Fruit fly (Drosophila melanogaster) whole organism, prepupa: ENCODE results near the gene zetaCOP.
A peak's percentile ranks its signal among the peaks of the same experiment; 100 is the strongest.

Experiments
- Blimp-1 ChIP-seq: fragments of 200-800 bp; sonication (Bioruptor generic); optimal IDR thresholded peaks from 3 replicates; lab custom pipeline; 2017; ENCODE audit warnings: missing biosample characterization, missing genetic modification characterization, mild to moderate bottlenecking, moderate library complexity, missing genetic modification reagents
- CG10631 ChIP-seq: fragments of 200-800 bp; sonication (Bioruptor generic); optimal IDR thresholded peaks from 2 replicates; lab custom pipeline; 2016; ENCODE audit warnings: missing biosample characterization, missing genetic modification characterization
- CG11294 ChIP-seq: fragments of 200-800 bp; sonication (Bioruptor generic); IDR thresholded peaks from 2 replicates; pipeline ENCODE4 v1.3.6; 2022; ENCODE audit warnings: missing biosample characterization, missing genetic modification characterization
- CG11762 ChIP-seq: fragments of 200-800 bp; sonication (Bioruptor generic); optimal IDR thresholded peaks from 3 replicates; lab custom pipeline; 2016; ENCODE audit warnings: missing biosample characterization, missing genetic modification characterization; ENCODE audit not compliant: insufficient read depth
- CG11902 ChIP-seq: fragments of 200-800 bp; sonication (Bioruptor generic); optimal IDR thresholded peaks from 3 replicates; lab custom pipeline; 2016; ENCODE audit warnings: missing biosample characterization, missing genetic modification characterization
- CG15336 ChIP-seq: fragments of 200-800 bp; sonication (Bioruptor generic); IDR thresholded peaks from 2 replicates; pipeline ENCODE4 v1.3.6; 2022; ENCODE audit warnings: missing biosample characterization, missing genetic modification characterization
- CG1621 ChIP-seq: fragments of 200-800 bp; sonication (Bioruptor generic); optimal IDR thresholded peaks from 3 replicates; lab custom pipeline; 2018; ENCODE audit warnings: missing biosample characterization, mild to moderate bottlenecking, missing genetic modification characterization
- CG32006 ChIP-seq: fragments of 200-800 bp; sonication (Bioruptor generic); optimal IDR thresholded peaks from 3 replicates; lab custom pipeline; 2017; ENCODE audit warnings: missing biosample characterization, mild to moderate bottlenecking, missing genetic modification characterization
- CG34406 ChIP-seq: fragments of 200-800 bp; sonication (Bioruptor generic); optimal IDR thresholded peaks from 3 replicates; lab custom pipeline; 2016; ENCODE audit warnings: missing biosample characterization, missing genetic modification characterization
- CG3919 ChIP-seq: fragments of 200-800 bp; sonication (Bioruptor generic); optimal IDR thresholded peaks from 3 replicates; lab custom pipeline; 2016; ENCODE audit warnings: missing biosample characterization, missing genetic modification characterization
- CG6276 ChIP-seq: fragments of 200-800 bp; sonication (Bioruptor generic); optimal IDR thresholded peaks from 2 replicates; lab custom pipeline; 2017; ENCODE audit warnings: missing biosample characterization, mild to moderate bottlenecking, missing genetic modification characterization
- CG6792 ChIP-seq: fragments of 200-800 bp; sonication (Bioruptor generic); optimal IDR thresholded peaks from 3 replicates; lab custom pipeline; 2016; ENCODE audit warnings: missing biosample characterization, missing genetic modification characterization
- CG6808 ChIP-seq: fragments of 200-800 bp; sonication (Bioruptor generic); optimal IDR thresholded peaks from 3 replicates; lab custom pipeline; 2017; ENCODE audit warnings: missing biosample characterization, missing genetic modification characterization, mild to moderate bottlenecking, moderate library complexity, missing genetic modification reagents
- CG8119 ChIP-seq: fragments of 200-800 bp; sonication (Bioruptor generic); IDR thresholded peaks from 3 replicates; pipeline ENCODE4 v1.3.6; 2022; ENCODE audit warnings: missing biosample characterization, missing genetic modification characterization
- CG8319 ChIP-seq: fragments of 200-800 bp; sonication (Bioruptor generic); optimal IDR thresholded peaks from 3 replicates; lab custom pipeline; 2016; ENCODE audit warnings: missing biosample characterization, missing genetic modification characterization
- CG8632 ChIP-seq: fragments of 200-800 bp; sonication (Bioruptor generic); optimal IDR thresholded peaks from 3 replicates; lab custom pipeline; 2016; ENCODE audit warnings: missing biosample characterization, missing genetic modification characterization
- CG9139 ChIP-seq: fragments of 200-800 bp; sonication (Bioruptor generic); optimal IDR thresholded peaks from 3 replicates; lab custom pipeline; 2017; ENCODE audit warnings: missing biosample characterization, mild to moderate bottlenecking, missing genetic modification characterization
- Eip75B ChIP-seq: fragments of 200-800 bp; sonication (Bioruptor generic); optimal IDR thresholded peaks from 3 replicates; lab custom pipeline; 2016; ENCODE audit warnings: missing biosample characterization, missing genetic modification characterization
- Eip78C ChIP-seq: fragments of 200-800 bp; sonication (Bioruptor generic); peaks from one replicate; lab custom pipeline; 2016; ENCODE audit warnings: missing biosample characterization, missing genetic modification characterization
- Eip93F ChIP-seq: fragments of 200-800 bp; sonication (Bioruptor generic); optimal IDR thresholded peaks from 2 replicates; lab custom pipeline; 2016; ENCODE audit warnings: missing biosample characterization, mild to moderate bottlenecking, missing genetic modification characterization
- Ets21C ChIP-seq: fragments of 200-800 bp; sonication (Bioruptor generic); optimal IDR thresholded peaks from 3 replicates; lab custom pipeline; 2016; ENCODE audit warnings: missing biosample characterization, missing genetic modification characterization
- Ets96B ChIP-seq: fragments of 200-800 bp; optimal IDR thresholded peaks from 2 replicates; lab custom pipeline; 2019; ENCODE audit warnings: missing biosample characterization, mild to moderate bottlenecking, missing genetic modification characterization, moderate library complexity
- Gug ChIP-seq: fragments of 200-800 bp; sonication (Bioruptor generic); IDR thresholded peaks from 2 replicates; pipeline ENCODE4 v1.3.6; 2022; ENCODE audit warnings: missing biosample characterization, missing genetic modification characterization
- Hr4 ChIP-seq: fragments of 200-800 bp; sonication (Bioruptor generic); optimal IDR thresholded peaks from 3 replicates; lab custom pipeline; 2016; ENCODE audit warnings: missing biosample characterization, missing genetic modification characterization
- Lpt ChIP-seq: fragments of 200-800 bp; sonication (Bioruptor generic); optimal IDR thresholded peaks from 3 replicates; lab custom pipeline; 2016; ENCODE audit warnings: missing biosample characterization, missing genetic modification characterization
- Smox ChIP-seq: fragments of 200-800 bp; sonication (Bioruptor generic); optimal IDR thresholded peaks from 3 replicates; lab custom pipeline; 2016; ENCODE audit warnings: missing biosample characterization, missing genetic modification characterization
- Sox102F ChIP-seq: fragments of 200-800 bp; sonication (Bioruptor generic); optimal IDR thresholded peaks from 2 replicates; lab custom pipeline; 2016; ENCODE audit warnings: missing biosample characterization, mild to moderate bottlenecking, missing genetic modification characterization
- Sox14 ChIP-seq: fragments of 200-800 bp; sonication (Bioruptor generic); optimal IDR thresholded peaks from 3 replicates; lab custom pipeline; 2016; ENCODE audit warnings: missing biosample characterization, missing genetic modification characterization
- Sox15 ChIP-seq: fragments of 200-800 bp; sonication (Bioruptor generic); optimal IDR thresholded peaks from 3 replicates; lab custom pipeline; 2016; ENCODE audit warnings: missing biosample characterization, missing genetic modification characterization
- acj6 ChIP-seq: fragments of 200-800 bp; sonication (Bioruptor generic); optimal IDR thresholded peaks from 3 replicates; lab custom pipeline; 2016; ENCODE audit warnings: missing biosample characterization, missing genetic modification characterization
- cyc ChIP-seq: fragments of 200-800 bp; sonication (Bioruptor generic); optimal IDR thresholded peaks from 3 replicates; lab custom pipeline; 2016; ENCODE audit warnings: missing biosample characterization, missing genetic modification characterization
- dac ChIP-seq: fragments of 200-800 bp; sonication (Bioruptor generic); optimal IDR thresholded peaks from 2 replicates; lab custom pipeline; 2017; ENCODE audit warnings: missing biosample characterization, mild to moderate bottlenecking, missing genetic modification characterization
- dsx ChIP-seq: fragments of 200-800 bp; optimal IDR thresholded peaks from 3 replicates; lab custom pipeline; 2019; ENCODE audit warnings: missing biosample characterization, mild to moderate bottlenecking, missing genetic modification characterization, moderate library complexity; ENCODE audit not compliant: poor library complexity, severe bottlenecking
- eg ChIP-seq: fragments of 200-800 bp; sonication (Bioruptor generic); IDR thresholded peaks from 3 replicates; pipeline ENCODE4 v1.3.6; 2022; ENCODE audit warnings: missing biosample characterization, missing genetic modification characterization
- esn ChIP-seq: fragments of 200-800 bp; sonication (Bioruptor generic); optimal IDR thresholded peaks from 2 replicates; lab custom pipeline; 2016; ENCODE audit warnings: missing biosample characterization, mild to moderate bottlenecking, missing genetic modification characterization, moderate library complexity
- fd59A ChIP-seq: fragments of 200-800 bp; sonication (Bioruptor generic); optimal IDR thresholded peaks from 2 replicates; lab custom pipeline; 2017; ENCODE audit warnings: missing biosample characterization, mild to moderate bottlenecking, missing genetic modification characterization, missing genetic modification reagents
- fd85E ChIP-seq: fragments of 200-800 bp; sonication (Bioruptor generic); optimal IDR thresholded peaks from 3 replicates; lab custom pipeline; 2016; ENCODE audit warnings: missing biosample characterization, missing genetic modification characterization
- fkh ChIP-seq: fragments of 200-800 bp; sonication (Bioruptor generic); optimal IDR thresholded peaks from 3 replicates; lab custom pipeline; 2017; ENCODE audit warnings: missing biosample characterization, mild to moderate bottlenecking, missing genetic modification characterization, moderate library complexity
- lz ChIP-seq: fragments of 200-800 bp; sonication (Bioruptor generic); optimal IDR thresholded peaks from 3 replicates; lab custom pipeline; 2016; ENCODE audit warnings: missing biosample characterization, missing genetic modification characterization
- net ChIP-seq: fragments of 200-800 bp; sonication (Bioruptor generic); optimal IDR thresholded peaks from 3 replicates; lab custom pipeline; 2016; ENCODE audit warnings: missing biosample characterization, missing genetic modification characterization
- pdm3 ChIP-seq: fragments of 200-800 bp; sonication (Bioruptor generic); optimal IDR thresholded peaks from 3 replicates; lab custom pipeline; 2016; ENCODE audit warnings: missing biosample characterization, missing genetic modification characterization
- salr ChIP-seq, 2 experiments: fragments of 200-800 bp; sonication (Bioruptor generic); optimal IDR thresholded peaks; 3 replicates each; lab custom pipeline; 2016 to 2018; ENCODE audit warnings: missing biosample characterization in 2 of 2, missing genetic modification characterization in 2 of 2, mild to moderate bottlenecking in 1 of 2
- spab ChIP-seq: fragments of 200-800 bp; sonication (Bioruptor generic); optimal IDR thresholded peaks from 2 replicates; lab custom pipeline; 2017; ENCODE audit warnings: missing biosample characterization, mild to moderate bottlenecking, missing genetic modification characterization, missing genetic modification reagents
- svp ChIP-seq: fragments of 200-800 bp; sonication (Bioruptor generic); peaks from one replicate; lab custom pipeline; 2016; ENCODE audit warnings: missing biosample characterization, missing genetic modification characterization
- topi ChIP-seq: fragments of 200-800 bp; sonication (Bioruptor generic); optimal IDR thresholded peaks from 3 replicates; lab custom pipeline; 2016; ENCODE audit warnings: missing biosample characterization, missing genetic modification characterization

The zetaCOP gene

DNA sequence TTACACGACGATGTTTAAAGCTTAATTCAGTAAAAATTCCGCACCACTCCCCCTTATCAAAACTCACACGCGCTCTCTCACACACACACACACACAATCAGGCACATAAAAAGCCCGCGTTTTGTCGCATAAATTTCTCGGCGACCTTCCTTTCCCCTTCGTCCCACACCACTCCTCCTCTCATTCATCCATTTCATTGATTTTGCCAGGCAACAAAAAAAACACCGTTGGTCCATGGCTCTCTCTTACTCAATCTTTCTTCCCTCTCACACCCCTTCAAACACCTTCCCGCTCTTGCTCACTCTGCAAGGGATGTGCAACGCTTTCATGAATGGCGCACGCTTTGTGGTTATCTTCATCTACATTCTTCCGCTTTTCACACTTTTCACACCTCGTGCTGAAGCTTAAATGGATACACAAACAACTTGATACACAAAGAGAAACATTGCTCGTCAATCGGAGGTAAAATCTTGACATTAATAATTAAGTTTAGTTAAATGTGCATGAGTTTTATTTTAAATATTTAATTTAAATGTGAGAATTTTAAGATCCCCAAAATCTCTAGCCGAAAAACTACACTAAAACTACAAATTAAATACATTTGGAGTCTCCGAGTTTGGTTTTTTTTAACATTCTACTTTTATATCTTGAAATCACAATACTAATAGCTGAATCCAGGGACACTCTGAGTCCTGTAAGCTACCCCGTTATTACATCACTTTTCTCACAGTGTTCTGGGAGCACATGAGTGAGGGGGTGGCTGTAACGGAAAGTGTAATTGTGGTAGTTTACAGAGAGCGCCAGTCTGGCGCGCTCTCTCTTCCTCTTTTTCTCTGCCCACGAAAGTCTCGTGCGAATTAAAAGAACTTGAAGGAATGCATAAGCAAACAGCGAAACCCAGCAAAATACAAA is 13.1 kb downstream of the zetaCOP start (continued):
- TF ChIP-seq CG8119 (GFP tag; lab: Robert Waterston, UW): peak; percentile 98
- TF ChIP-seq fd85E (GFP tag; lab: Kevin White, UChicago): peak; percentile 71
- peak; percentile 89 for TF ChIP-seq Blimp-1 (GFP tag; lab: Kevin White, UChicago)
- peak; percentile 96 for TF ChIP-seq CG6792 (GFP tag; lab: Kevin White, UChicago)
- TF ChIP-seq CG32006 (GFP tag; lab: Kevin White, UChicago): peak; percentile 99
- TF ChIP-seq fd59A (GFP tag; lab: Kevin White, UChicago): peak; percentile 96
- peak; percentile 96 for TF ChIP-seq cyc (GFP tag; lab: Kevin White, UChicago)
- peak; percentile 97 for TF ChIP-seq topi (GFP tag; lab: Kevin White, UChicago)
- TF ChIP-seq CG1621 (tag; lab: Kevin White, UChicago): peak; percentile 91
- TF ChIP-seq Ets96B (tag; lab: Kevin White, UChicago): peak; percentile 96
- peak; percentile 91 for TF ChIP-seq fkh
- peak; percentile 97 for TF ChIP-seq esn
- peak; percentile 97 for TF ChIP-seq net (GFP tag; lab: Kevin White, UChicago)
- peak; percentile 93 for TF ChIP-seq CG9139 (GFP tag; lab: Kevin White, UChicago)
- peak; percentile 99 for TF ChIP-seq Eip78C
- peak; percentile 95 for TF ChIP-seq CG11902 (GFP tag; lab: Kevin White, UChicago)
- TF ChIP-seq Gug (GFP tag; lab: Robert Waterston, UW): peak; percentile 92
- TF ChIP-seq CG34406 (GFP tag; lab: Kevin White, UChicago): peak; percentile 97
- peak; percentile 95 for TF ChIP-seq lz (GFP tag; lab: Kevin White, UChicago)
- TF ChIP-seq CG6276 (GFP tag; lab: Kevin White, UChicago): peak; percentile 98
- TF ChIP-seq acj6 (GFP tag; lab: Kevin White, UChicago): peak; percentile 97
- peak; percentile 96 for TF ChIP-seq CG6808
- peak; percentile 92 for TF ChIP-seq Sox102F (GFP tag; lab: Kevin White, UChicago)
- TF ChIP-seq CG11762: peak; percentile 97
- TF ChIP-seq dsx (GFP tag; lab: Kevin White, UChicago): peak; percentile 90
- TF ChIP-seq dac (GFP tag; lab: Kevin White, UChicago): peak; percentile 96
- TF ChIP-seq, all 60 proteins: peak for 60

DNA sequence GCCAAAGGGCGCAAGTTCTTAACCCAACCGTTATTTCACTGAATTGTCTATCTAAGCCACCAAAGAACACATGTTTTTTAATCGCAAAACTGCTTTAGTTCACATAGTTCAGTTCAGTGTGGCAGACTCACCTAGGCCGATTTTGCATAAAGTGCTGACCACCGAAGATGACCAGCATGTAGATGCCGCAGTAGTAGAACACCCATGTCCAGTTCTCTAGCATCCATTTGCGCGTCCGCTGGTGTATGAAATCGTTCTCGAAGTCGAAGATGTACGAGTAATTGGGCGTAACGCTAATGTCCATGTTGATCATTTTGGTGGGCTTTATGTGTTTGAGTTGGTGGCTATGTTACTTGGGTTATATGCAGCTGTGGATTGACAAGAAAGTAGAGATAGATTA is 14.3 kb downstream of the zetaCOP start:
- TF ChIP-seq svp (no peak), esn (no peak), Sox15 (GFP tag; lab: Kevin White, UChicago) (no peak), acj6 (GFP tag; lab: Kevin White, UChicago) (no peak), Hr4 (GFP tag; lab: Kevin White, UChicago) (no peak), Eip93F (GFP tag; lab: Kevin White, UChicago) (no peak), Smox (GFP tag; lab: Kevin White, UChicago) (no peak), fd59A (GFP tag; lab: Kevin White, UChicago) (no peak), Lpt (GFP tag; lab: Kevin White, UChicago) (no peak), CG1621 (tag; lab: Kevin White, UChicago) (no peak), CG8319 (GFP tag; lab: Kevin White, UChicago) (no peak), CG8119 (GFP tag; lab: Robert Waterston, UW) (no peak), salr (GFP tag; optimal IDR thresholded peaks at IDR 0.05; lab: Kevin White, UChicago) (no peak)
- TF ChIP-seq, all 60 proteins: peak for 0

DNA sequence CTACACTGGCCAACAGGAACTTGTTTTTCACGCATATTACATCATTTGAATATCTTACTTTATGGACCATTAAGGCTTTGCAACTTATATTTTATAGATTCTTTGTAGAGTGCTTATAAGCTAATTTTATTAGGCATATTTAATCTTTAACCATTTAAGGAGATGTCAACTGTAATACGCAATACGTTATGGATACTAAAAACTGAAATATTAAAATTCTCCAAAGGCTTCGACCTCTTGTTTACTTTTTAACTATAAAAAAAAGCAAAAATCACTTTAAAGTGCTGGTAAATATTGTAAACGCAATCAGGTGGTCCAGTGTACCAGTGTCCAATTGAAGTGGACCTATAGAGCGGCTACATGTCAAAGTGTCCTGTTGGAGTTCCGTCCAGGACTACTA is 16.3 kb downstream of the zetaCOP start:
- TF ChIP-seq pdm3 (GFP tag; lab: Kevin White, UChicago) (peak; percentile 41), dac (GFP tag; lab: Kevin White, UChicago) (peak; percentile 19), CG3919 (GFP tag; lab: Kevin White, UChicago) (peak; percentile 45), Eip75B (peak; percentile 23), fd85E (GFP tag; lab: Kevin White, UChicago) (no peak), fkh (no peak), Ets21C (GFP tag; lab: Kevin White, UChicago) (no peak), Ets96B (tag; lab: Kevin White, UChicago) (peak; percentile 21), CG15336 (GFP tag; lab: Robert Waterston, UW) (peak; percentile 62), Sox14 (GFP tag; lab: Kevin White, UChicago) (peak; percentile 24), eg (GFP tag; lab: Robert Waterston, UW) (0 out of 3 replicates have a peak, but pooled peaks have one; percentile 42), CG8632 (no peak), spab (peak; percentile 34), CG9139 (GFP tag; lab: Kevin White, UChicago) (no peak), CG10631 (GFP tag; lab: Kevin White, UChicago) (peak; percentile 30), CG8119 (GFP tag; lab: Robert Waterston, UW) (peak; percentile 61), acj6 (GFP tag; lab: Kevin White, UChicago) (peak; percentile 23), CG6276 (GFP tag; lab: Kevin White, UChicago) (peak; percentile 70), CG11294 (GFP tag; lab: Robert Waterston, UW) (no peak), CG32006 (GFP tag; lab: Kevin White, UChicago) (peak; percentile 74)
